Fruit fly (Drosophila melanogaster) whole organism, larva: ENCODE measurements around the gene Sumo.

Experiments
- noc ChIP-seq: fragments of 200-800 bp; sonication (Bioruptor generic); optimal IDR thresholded peaks from 3 replicates; lab custom pipeline; 2019; ENCODE audit warnings: missing biosample characterization, mild to moderate bottlenecking, missing genetic modification characterization, moderate library complexity

The Sumo gene

DNA sequence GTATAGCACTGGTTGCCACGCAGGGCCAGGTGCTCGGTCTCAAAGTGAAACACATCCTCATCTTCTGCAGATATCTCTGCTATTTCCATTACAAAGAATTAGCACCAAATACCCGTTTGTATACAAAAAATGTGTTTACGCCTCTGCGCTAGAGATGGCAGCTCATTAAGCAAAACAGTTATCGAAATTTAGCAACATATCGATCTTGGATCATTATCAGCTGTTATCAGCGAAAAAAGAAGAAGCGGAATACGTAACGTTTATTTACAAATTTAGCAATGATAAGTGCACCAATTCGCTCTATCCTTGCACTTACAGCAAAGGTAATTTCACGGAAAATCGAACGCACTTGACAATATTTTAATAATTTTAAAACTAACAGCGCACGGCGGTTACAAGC lies 7.3 kb downstream of the Sumo start, which contains the start of the genes Atac1 and Hmgcl:
Gene Atac1, minus strand, starts transcription at position 164 of the 400 bp plus-strand sequence.
Gene Hmgcl, plus strand, starts transcription at position 213 of the 400 bp plus-strand sequence.
- TF ChIP-seq noc (tag; lab: Kevin White, UChicago), result no peak

DNA sequence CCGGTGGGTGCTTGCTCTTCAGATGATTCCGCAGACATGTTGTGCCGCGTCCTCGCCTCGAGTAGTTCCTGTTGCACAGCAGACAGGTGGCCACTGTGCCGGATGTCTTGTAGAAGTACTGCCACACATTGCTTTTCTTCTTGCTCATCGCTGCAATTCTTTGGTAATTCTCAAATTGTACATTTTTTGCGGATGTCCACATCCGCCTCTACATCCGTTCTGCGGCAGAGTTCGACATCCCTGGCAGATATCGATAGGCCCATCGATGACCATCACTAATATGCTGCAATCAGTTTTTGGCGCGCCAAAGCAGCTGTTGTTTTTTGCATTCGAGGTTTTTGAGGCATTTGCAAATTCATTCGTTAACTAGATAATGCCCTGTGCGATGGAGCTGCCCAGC lies 10.7 kb downstream of the Sumo start, which contains the start of the genes CG13775 and CG3430:
Gene CG13775, minus strand, starts transcription at position 226 of the 400 bp plus-strand sequence.
Gene CG3430, plus strand, starts transcription at position 284 of the 400 bp plus-strand sequence.
- no peak for TF ChIP-seq noc (tag; lab: Kevin White, UChicago)

DNA sequence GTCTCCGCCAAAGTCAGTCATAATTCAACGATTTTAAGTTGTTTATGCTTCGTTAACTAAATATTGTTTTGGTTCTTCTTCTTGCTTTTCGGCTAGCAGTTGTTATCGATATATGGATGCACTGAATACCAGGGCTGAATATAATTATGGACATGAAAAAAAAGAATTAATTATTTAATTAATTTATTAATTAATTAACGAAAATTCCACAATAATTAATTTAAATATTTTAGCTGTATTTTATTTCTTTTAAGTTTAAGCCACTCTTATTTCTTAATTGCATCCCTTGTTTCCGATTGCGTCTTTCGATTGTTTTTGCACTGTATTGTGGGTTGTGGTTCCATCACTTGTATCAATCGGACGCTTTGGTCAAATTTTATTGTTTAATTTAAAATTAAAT lies 17.3 kb downstream of the Sumo start, which contains the start of the genes Gas41 and SA1:
Gene Gas41, minus strand, starts transcription at position 112 of the 400 bp plus-strand sequence.
Gene SA1, plus strand, starts transcription at position 326 of the 400 bp plus-strand sequence.
- TF ChIP-seq noc (tag; lab: Kevin White, UChicago), result peak; percentile 89

DNA sequence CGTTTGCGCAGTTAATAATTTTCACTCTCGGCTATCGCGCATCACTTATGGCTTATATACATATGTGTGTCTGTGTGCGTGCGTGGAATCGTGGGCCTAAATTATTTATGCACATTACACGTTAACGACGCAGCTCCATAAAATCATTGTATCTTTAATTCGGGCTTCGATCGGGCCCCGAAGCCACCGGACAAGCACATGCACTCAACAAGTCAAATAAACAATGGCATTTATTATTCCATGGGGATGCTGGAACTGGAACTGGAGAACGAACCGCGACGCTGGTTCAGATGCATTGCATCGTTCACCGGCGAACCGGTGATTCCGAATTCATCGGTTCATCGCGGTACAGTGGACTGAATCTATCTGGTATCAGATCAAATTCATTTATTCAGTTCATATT lies 18.9 kb downstream of the Sumo start, which contains the start of gene ihog:
Gene ihog, minus strand, starts transcription at position 269 of the 403 bp plus-strand sequence.
- TF ChIP-seq noc (tag; lab: Kevin White, UChicago), result no peak

dm6 chr2L:6945088-6945487 lies 22.4 kb downstream of the Sumo start, which contains the start of gene Fgop2:
Gene Fgop2, minus strand, starts transcription at chr2L:6945289.
- no peak for TF ChIP-seq noc (tag; lab: Kevin White, UChicago)

DNA sequence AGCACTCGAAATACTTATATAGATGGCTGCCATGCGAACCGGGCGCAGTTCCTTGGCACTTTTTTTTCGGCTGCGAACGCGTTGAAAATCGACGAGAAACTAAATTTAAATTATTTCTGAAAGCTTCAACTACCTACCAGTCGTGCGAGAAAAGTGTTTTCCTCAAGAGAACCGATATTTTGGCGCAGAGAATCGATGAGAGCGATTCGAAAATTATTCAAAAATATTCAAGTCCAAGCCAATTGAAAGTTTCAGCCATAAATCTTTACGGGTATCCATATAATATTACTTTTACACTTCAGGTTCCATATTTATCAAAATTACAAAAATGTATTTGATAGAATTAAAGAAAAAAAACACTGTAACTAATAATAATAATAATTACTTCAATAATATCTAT lies 24.7 kb downstream of the Sumo start, which contains the start of gene CG18304:
Gene CG18304, minus strand, starts transcription at position 101 of the 400 bp plus-strand sequence.
- no peak for TF ChIP-seq noc (tag; lab: Kevin White, UChicago)

dm6 chr2L:6941731-6942130 lies 25.7 kb downstream of the Sumo start:
- TF ChIP-seq noc (tag; lab: Kevin White, UChicago), result no peak

DNA sequence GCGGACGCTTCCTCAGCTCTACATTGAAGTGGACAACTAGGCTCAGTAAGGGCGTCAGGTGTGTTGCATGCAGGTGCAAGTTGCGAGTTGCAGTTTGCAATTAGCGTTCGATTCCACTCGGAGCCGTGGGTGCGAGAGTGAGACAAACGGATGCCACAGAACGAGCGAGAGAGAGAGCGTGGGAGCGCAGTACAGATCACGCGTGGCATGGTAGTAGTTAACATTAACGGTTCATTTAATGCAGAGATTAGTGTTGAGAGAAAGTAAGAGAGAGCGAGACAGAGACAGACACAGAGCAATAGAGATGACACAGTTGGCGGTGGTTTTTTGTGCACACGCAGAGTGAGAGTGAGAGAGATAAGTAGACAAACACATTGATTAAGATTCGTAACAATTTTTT lies 27.7 kb downstream of the Sumo start:
- no peak for TF ChIP-seq noc (tag; lab: Kevin White, UChicago)

DNA sequence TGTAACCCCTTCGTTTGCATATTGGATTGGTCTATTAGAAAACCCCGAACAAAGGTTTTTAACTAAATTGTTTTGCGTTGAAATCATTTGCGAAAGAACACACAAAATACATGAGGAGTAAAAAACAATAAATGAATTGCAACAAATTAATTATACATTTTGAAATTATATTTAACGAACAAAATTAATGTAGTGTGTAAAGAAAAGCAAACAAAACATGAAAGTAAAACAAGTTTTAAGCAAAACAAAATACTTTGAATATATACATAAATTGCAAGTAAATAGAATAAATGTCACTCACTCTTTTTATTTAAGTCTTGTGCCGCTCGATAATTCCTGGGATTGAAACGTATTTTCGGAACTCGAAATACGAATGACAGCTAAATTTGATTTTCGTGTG lies 35.6 kb downstream of the Sumo start, which contains the start of gene CG43232:
Gene CG43232, plus strand, starts transcription at position 301 of the 400 bp plus-strand sequence.
- TF ChIP-seq noc (tag; lab: Kevin White, UChicago), result no peak

dm6 chr2L:6925114-6925513 lies 42.3 kb downstream of the Sumo start:
- no peak for TF ChIP-seq noc (tag; lab: Kevin White, UChicago)

DNA sequence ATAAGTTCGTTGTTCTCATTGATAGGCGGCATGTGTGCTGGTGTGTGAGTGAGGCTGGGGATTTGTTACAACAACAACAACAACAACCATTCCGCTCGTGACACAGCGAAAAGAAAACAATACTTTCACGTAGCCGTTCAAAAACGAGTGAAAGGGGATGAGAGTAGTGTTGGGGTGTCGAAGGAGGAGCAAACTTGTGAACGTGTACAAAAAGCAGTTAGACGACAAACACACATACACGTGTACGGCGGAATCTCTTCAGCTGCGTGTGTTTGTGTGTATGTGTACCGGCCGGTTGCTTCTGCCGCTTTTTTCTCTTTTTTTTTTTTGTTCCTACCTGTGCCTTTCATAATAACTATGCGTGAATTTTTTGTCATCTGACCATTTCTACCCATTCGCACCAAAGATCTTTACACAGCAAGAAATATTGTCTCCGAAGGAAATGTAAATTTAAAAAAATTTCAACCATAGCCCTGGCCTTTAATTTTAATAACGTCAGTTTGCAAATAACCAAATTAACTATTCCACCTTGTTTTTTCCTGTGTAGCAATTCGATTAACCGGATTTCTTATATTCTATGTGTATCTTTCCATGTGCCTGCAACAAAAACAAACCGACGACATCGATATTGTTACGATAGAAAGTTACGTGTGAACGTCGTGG lies 45.2 kb downstream of the Sumo start:
- TF ChIP-seq noc (tag; lab: Kevin White, UChicago), result peak; percentile 81

dm6 chr2L:6921360-6922090 lies 45.9 kb downstream of the Sumo start:
- TF ChIP-seq noc (tag; lab: Kevin White, UChicago), result no peak

dm6 chr2L:6920661-6921359 lies 46.6 kb downstream of the Sumo start, which contains the start of gene Hrb27C:
Gene Hrb27C, plus strand, starts transcription at chr2L:6920704.
- no peak for TF ChIP-seq noc (tag; lab: Kevin White, UChicago)

DNA sequence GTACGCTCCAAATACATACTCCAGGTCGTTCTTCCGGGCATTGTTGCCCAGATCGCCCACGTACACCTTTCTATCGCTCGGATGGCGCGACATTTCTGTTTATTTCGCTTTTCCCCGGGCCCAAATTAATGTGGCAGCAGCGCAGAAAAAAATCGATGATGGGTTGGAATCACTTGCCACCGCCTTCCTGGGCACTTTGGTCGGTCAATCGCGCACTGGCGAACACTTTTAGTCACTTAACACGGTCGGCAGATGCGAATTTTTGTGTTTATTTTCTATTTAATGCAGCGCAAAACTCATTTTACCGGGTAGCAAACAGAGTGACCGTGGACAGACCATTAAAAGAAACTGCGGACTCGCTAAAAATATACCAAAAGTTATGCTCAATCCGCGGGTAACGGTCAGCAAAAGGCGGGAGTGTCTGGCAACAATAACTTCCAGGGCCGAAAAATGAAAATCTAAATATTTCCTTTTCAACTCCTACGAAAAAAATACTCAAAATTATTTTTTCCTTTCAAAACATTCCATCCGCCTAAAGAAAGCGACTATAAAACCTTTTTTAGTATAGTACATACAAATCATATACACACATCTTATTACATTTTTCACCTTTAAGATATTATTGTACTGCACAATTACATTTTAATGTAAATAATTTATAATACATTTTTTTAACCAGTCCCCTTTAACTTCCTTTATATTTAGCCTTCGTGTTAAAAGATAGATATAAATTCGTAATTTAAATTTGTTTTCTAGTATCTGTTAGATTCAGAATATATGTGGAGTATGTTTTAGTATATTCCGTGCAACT lies 47.4 kb downstream of the Sumo start, which contains the start of gene x16:
Gene x16, minus strand, starts transcription at position 361 of the 811 bp plus-strand sequence.
- TF ChIP-seq noc (tag; lab: Kevin White, UChicago), result no peak
